Worm (Caenorhabditis elegans): ENCODE results near the gene npr-19.

Gene npr-19

ce11 chrX:768061-768646 lies 32.7 kb upstream of the npr-19 start, which contains the start of the genes trap-2 and ile-2 (continued):
- no peak for TF ChIP-seq ztf-25 (GFP tag; IDR thresholded peaks at IDR 0.05)
- TF ChIP-seq lin-40 (tag; optimal IDR thresholded peaks at IDR 0.05) = peak; percentile 88
- TF ChIP-seq die-1 (tag; optimal IDR thresholded peaks at IDR 0.05) = peak; percentile 10
- TF ChIP-seq ztf-22 (GFP tag; optimal IDR thresholded peaks at IDR 0.05) = peak; percentile 49
- peak; percentile 71 for TF ChIP-seq sptf-2 (GFP tag; optimal IDR thresholded peaks at IDR 0.05)
- TF ChIP-seq attf-3 (GFP tag; conservative IDR thresholded peaks at IDR 0.05) = 0 out of 2 replicates have a peak, but pooled peaks have one; percentile 23
- no peak for TF ChIP-seq F39B2.1 (GFP tag; IDR thresholded peaks at IDR 0.05)
- TF ChIP-seq lin-26 (GFP tag; IDR thresholded peaks at IDR 0.05) = 0 out of 2 replicates have a peak, but pooled peaks have one; percentile 21
- TF ChIP-seq F10E7.11 (tag; optimal IDR thresholded peaks at IDR 0.05) = no peak
- no peak for TF ChIP-seq sdz-38 (tag; optimal IDR thresholded peaks at IDR 0.05)
- TF ChIP-seq Y95B8A.8 (GFP tag; IDR thresholded peaks at IDR 0.05) = no peak
- TF ChIP-seq ceh-100 (GFP tag; IDR thresholded peaks at IDR 0.05) = peak; percentile 32; the same call in 1 of the 2 replicates
- TF ChIP-seq nfya-2 (GFP tag; IDR thresholded peaks at IDR 0.05) = no peak
- 0 out of 2 replicates have a peak, but pooled peaks have one; percentile 66 for TF ChIP-seq ztf-6 (GFP tag; IDR thresholded peaks at IDR 0.05)
- peak; percentile 76; the same call in 1 of the 2 replicates for TF ChIP-seq pbrm-1 (GFP tag; IDR thresholded peaks at IDR 0.05)
- TF ChIP-seq T07F8.4 (tag; optimal IDR thresholded peaks at IDR 0.05) = no peak
- 0 out of 2 replicates have a peak, but pooled peaks have one; percentile 17 for TF ChIP-seq nhr-120 (GFP tag; IDR thresholded peaks at IDR 0.05)
- peak in 1 of 3 experiments; percentile 15 for TF ChIP-seq lin-35 (GFP tag; optimal IDR thresholded peaks at IDR 0.05)
- TF ChIP-seq ceh-58 (GFP tag; IDR thresholded peaks at IDR 0.05) = no peak
- no peak for TF ChIP-seq zim-3 (tag; optimal IDR thresholded peaks at IDR 0.05)
- TF ChIP-seq nhr-80 (tag; optimal IDR thresholded peaks at IDR 0.05) = peak; percentile 100
- TF ChIP-seq ama-1 (optimal IDR thresholded peaks at IDR 0.05) = no peak
- TF ChIP-seq ama-1 (GFP tag; optimal IDR thresholded peaks at IDR 0.05) = no peak
- TF ChIP-seq ceh-79 (tag; optimal IDR thresholded peaks at IDR 0.05) = no peak
- TF ChIP-seq dox-1 (GFP tag; IDR thresholded peaks at IDR 0.05) = peak; percentile 96
- no peak for TF ChIP-seq bed-1 (GFP tag; IDR thresholded peaks at IDR 0.05)
- TF ChIP-seq him-1 (tag; optimal IDR thresholded peaks at IDR 0.05) = no peak
- TF ChIP-seq Y67H2A.10 (GFP tag; conservative IDR thresholded peaks at IDR 0.05) = no peak
- TF ChIP-seq unc-62 (GFP tag; optimal IDR thresholded peaks at IDR 0.05) = peak; percentile 56
- TF ChIP-seq K11D2.4 (GFP tag; IDR thresholded peaks at IDR 0.05) = peak; percentile 40; the same call in 1 of the 2 replicates
- TF ChIP-seq dpff-1 (tag; optimal IDR thresholded peaks at IDR 0.05) = no peak
- TF ChIP-seq let-526 (GFP tag; IDR thresholded peaks at IDR 0.05) = no peak
- no peak for TF ChIP-seq snpc-4 (GFP tag; optimal IDR thresholded peaks at IDR 0.05)
- peak; percentile 63 to 83 (median 80) for TF ChIP-seq snpc-4 (tag; optimal IDR thresholded peaks at IDR 0.05)
- TF ChIP-seq snpc-1.1 (tag; optimal IDR thresholded peaks at IDR 0.05; ENCODE audit: insufficient read depth) = no peak
- no peak for TF ChIP-seq xnd-1 (tag; optimal IDR thresholded peaks at IDR 0.05)
- TF ChIP-seq ets-4 (GFP tag; optimal IDR thresholded peaks at IDR 0.05) = peak; percentile 96
- TF ChIP-seq mes-4 (tag; optimal IDR thresholded peaks at IDR 0.05) = no peak
- TF ChIP-seq egrh-3 (GFP tag; IDR thresholded peaks at IDR 0.05) = peak; percentile 84
- 0 out of 2 replicates have a peak, but pooled peaks have one; percentile 16 for TF ChIP-seq ztf-28 (GFP tag; IDR thresholded peaks at IDR 0.05)
- no peak for TF ChIP-seq nfya-1 (tag; optimal IDR thresholded peaks at IDR 0.05; ENCODE audit: borderline replicate concordance, insufficient read depth)
- TF ChIP-seq ekl-4 (GFP tag; IDR thresholded peaks at IDR 0.05) = peak; percentile 39; the same call in 1 of the 2 replicates
- no peak for TF ChIP-seq snpc-1.3 (tag; optimal IDR thresholded peaks at IDR 0.05; ENCODE audit: insufficient read depth)
